Worm (Caenorhabditis elegans) whole organism, young adult: Measurements from ENCODE around the gene npax-2.

Experiments
- F10E7.11 ChIP-seq: sonication (generic microtip); optimal IDR thresholded peaks from 2 replicates; lab custom pipeline; 2017; ENCODE audit warnings: mild to moderate bottlenecking, missing genetic modification characterization, moderate library complexity, missing compliant biosample characterization
- F39B2.1 ChIP-seq: fragments of 200-800 bp; sonication (Bioruptor generic); IDR thresholded peaks from 2 replicates; pipeline ENCODE4 v1.3.6; 2022; ENCODE audit warnings: missing genetic modification reagents, missing genetic modification characterization, missing compliant biosample characterization
- F55B11.4 ChIP-seq: sonication (generic microtip); optimal IDR thresholded peaks from 2 replicates; lab custom pipeline; 2016; ENCODE audit warnings: missing compliant biosample characterization, missing genetic modification characterization, borderline replicate concordance; ENCODE audit not compliant: insufficient read depth
- ama-1 ChIP-seq, 3 experiments: fragments of 150-350 bp in 1 of 3; sonication (generic microtip) in 2 of 3; optimal IDR thresholded peaks; 2 replicates each; lab custom pipeline; 2014 to 2018; ENCODE audit warnings: missing biosample characterization in 2 of 3, missing genetic modification characterization in 2 of 3, missing genetic modification reagents in 2 of 3
- ceh-40 ChIP-seq: fragments of 200-800 bp; sonication (Bioruptor generic); IDR thresholded peaks from 2 replicates; pipeline ENCODE4 v1.3.6; 2022; ENCODE audit warnings: missing genetic modification characterization, missing compliant biosample characterization
- die-1 ChIP-seq: sonication (generic microtip); optimal IDR thresholded peaks from 2 replicates; lab custom pipeline; 2016; ENCODE audit warnings: missing genotype, mild to moderate bottlenecking, missing genetic modification characterization, missing compliant biosample characterization
- efl-1 ChIP-seq: fragments of 150-350 bp; optimal IDR thresholded peaks from 2 replicates; lab custom pipeline; 2014; ENCODE audit warnings: missing biosample characterization, missing genetic modification reagents, missing genetic modification characterization
- lin-26 ChIP-seq: fragments of 200-800 bp; sonication (Bioruptor generic); IDR thresholded peaks from 2 replicates; pipeline ENCODE4 v1.3.6; 2022; ENCODE audit warnings: missing genetic modification reagents, missing genetic modification characterization, missing compliant biosample characterization
- lin-35 ChIP-seq, 3 experiments: fragments of 150-350 bp in 2 of 3; sonication (generic microtip) in 1 of 3; optimal IDR thresholded peaks; 2 replicates each; lab custom pipeline; 2014 to 2018; ENCODE audit warnings: missing biosample characterization in 3 of 3, missing genetic modification characterization in 3 of 3, missing genetic modification reagents in 3 of 3
- nfya-1 ChIP-seq: sonication (generic microtip); optimal IDR thresholded peaks from 2 replicates; lab custom pipeline; 2017; ENCODE audit warnings: antibody characterized with exemption, missing compliant biosample characterization, missing genetic modification characterization, borderline replicate concordance; ENCODE audit not compliant: insufficient read depth
- nhr-80 ChIP-seq: sonication (generic microtip); optimal IDR thresholded peaks from 2 replicates; lab custom pipeline; 2016; ENCODE audit warnings: missing genetic modification characterization, missing compliant biosample characterization
- sea-2 ChIP-seq: fragments of 200-800 bp; sonication (Bioruptor generic); IDR thresholded peaks from 2 replicates; pipeline ENCODE4 v1.3.6; 2022; ENCODE audit warnings: missing genetic modification characterization, missing compliant biosample characterization
- snpc-1.3 ChIP-seq: sonication (generic microtip); optimal IDR thresholded peaks from 2 replicates; lab custom pipeline; 2017; ENCODE audit warnings: missing genetic modification characterization, mild to moderate bottlenecking, missing compliant biosample characterization, antibody characterized with exemption, moderate library complexity, missing genotype, missing genetic modification reagents; ENCODE audit not compliant: insufficient read depth

DNA sequence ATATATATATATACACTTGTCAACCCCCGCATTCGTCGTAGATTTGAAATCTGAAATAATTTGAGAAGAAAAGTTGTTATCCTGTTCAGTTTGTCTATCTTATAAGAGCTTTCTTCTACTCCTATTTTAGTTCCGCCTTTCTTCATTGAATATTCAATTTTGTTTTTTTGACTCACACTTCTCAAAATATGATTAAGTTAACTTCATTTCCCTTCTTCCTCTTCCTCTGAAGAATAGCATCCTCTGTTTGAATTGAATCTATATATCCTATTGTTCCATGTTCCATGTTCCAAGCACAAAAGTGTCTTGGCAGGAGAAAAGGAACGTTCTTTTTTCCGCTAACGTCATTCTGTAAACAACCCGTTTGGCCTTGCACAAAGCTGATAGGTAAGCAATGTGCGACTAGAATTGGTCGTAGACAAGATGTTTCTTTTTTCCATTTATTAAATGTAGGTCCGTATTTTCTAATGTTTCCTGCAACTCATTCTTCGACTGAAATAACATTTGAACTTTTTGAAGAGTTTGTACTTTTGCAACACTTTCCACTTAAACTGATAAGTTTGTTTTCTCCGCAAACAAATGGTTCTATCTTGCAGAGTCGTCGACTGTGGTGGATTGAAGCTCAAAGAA lies 42.1 kb upstream of the npax-2 start, which contains the start of gene gap-1:
- no peak for TF ChIP-seq lin-35 (GFP tag; optimal IDR thresholded peaks at IDR 0.05; lab: Kevin White, UChicago)
- TF ChIP-seq snpc-1.3 (tag; lab: Kevin White, UChicago): no peak
- no peak for TF ChIP-seq F39B2.1 (GFP tag; lab: Robert Waterston, UW)
- no peak for TF ChIP-seq nhr-80 (tag; lab: Kevin White, UChicago)
- TF ChIP-seq sea-2 (GFP tag; lab: Robert Waterston, UW): no peak
- no peak for TF ChIP-seq F10E7.11 (tag; lab: Kevin White, UChicago)
- TF ChIP-seq efl-1 (GFP tag; lab: Kevin White, UChicago): no peak
- no peak for TF ChIP-seq F55B11.4 (tag; lab: Kevin White, UChicago)
- TF ChIP-seq die-1 (tag; lab: Kevin White, UChicago): no peak
- TF ChIP-seq ama-1 (optimal IDR thresholded peaks at IDR 0.05; lab: Kevin White, UChicago): no peak
- TF ChIP-seq ama-1 (GFP tag; optimal IDR thresholded peaks at IDR 0.05; lab: Kevin White, UChicago): no peak
- TF ChIP-seq ceh-40 (GFP tag; lab: Robert Waterston, UW): no peak
- no peak for TF ChIP-seq nfya-1 (tag; lab: Kevin White, UChicago)
- no peak for TF ChIP-seq lin-26 (GFP tag; lab: Robert Waterston, UW)
